Fruit fly (Drosophila melanogaster): ENCODE measurements around the gene CG42818.

CG42818 gene

dm6 chr2L:16251598-16252131, 9.9 kb downstream of the CG42818 start, which contains the start of gene CG46309:
Gene CG46309, minus strand, starts transcription at chr2L:16251788.
- TF ChIP-seq CG33017 (tag; optimal IDR thresholded peaks at IDR 0.05) (peak; percentile 66), CG1620 (GFP tag; optimal IDR thresholded peaks at IDR 0.05) (no peak), Crg-1 (GFP tag; optimal IDR thresholded peaks at IDR 0.05) (peak; percentile 11), Clk (GFP tag; optimal IDR thresholded peaks at IDR 0.05) (no peak), ovo (GFP tag; optimal IDR thresholded peaks at IDR 0.05) (peak; percentile 10), CG5204 (GFP tag; optimal IDR thresholded peaks at IDR 0.05) (peak; percentile 30), kay (GFP tag; ENCODE audit: borderline replicate concordance) (peak; percentile 9), toe (GFP tag; optimal IDR thresholded peaks at IDR 0.05) (peak; percentile 3), pad (GFP tag; optimal IDR thresholded peaks at IDR 0.05) (no peak), cnc (optimal IDR thresholded peaks at IDR 0.05) (no peak), CG7101 (tag; optimal IDR thresholded peaks at IDR 0.05) (peak; percentile 16), CG11617 (GFP tag; optimal IDR thresholded peaks at IDR 0.05) (peak; percentile 9), CG14711 (tag; optimal IDR thresholded peaks at IDR 0.05) (no peak), cic (GFP tag; optimal IDR thresholded peaks at IDR 0.05) (peak; percentile 61), Mnt (GFP tag; optimal IDR thresholded peaks at IDR 0.05) (peak; percentile 43), CG12768 (GFP tag; optimal IDR thresholded peaks at IDR 0.05) (peak; percentile 55), CG7045 (GFP tag; optimal IDR thresholded peaks at IDR 0.05) (peak; percentile 45), tj (GFP tag; optimal IDR thresholded peaks at IDR 0.05) (no peak), bab1 (GFP tag; optimal IDR thresholded peaks at IDR 0.05) (peak; percentile 47), Hr96 (GFP tag; optimal IDR thresholded peaks at IDR 0.05) (no peak)

- TF ChIP-seq tj (GFP tag; optimal IDR thresholded peaks at IDR 0.05) = no peak
- TF ChIP-seq CG33017 (tag; optimal IDR thresholded peaks at IDR 0.05) = no peak
- TF ChIP-seq ovo (GFP tag; optimal IDR thresholded peaks at IDR 0.05) = no peak
- TF ChIP-seq Hr96 (GFP tag; optimal IDR thresholded peaks at IDR 0.05) = no peak
- no peak for TF ChIP-seq pad (GFP tag; optimal IDR thresholded peaks at IDR 0.05)
- no peak for TF ChIP-seq CG1620 (GFP tag; optimal IDR thresholded peaks at IDR 0.05)
- peak; percentile 52 for TF ChIP-seq kay (GFP tag; ENCODE audit: borderline replicate concordance)
- no peak for TF ChIP-seq CG12768 (GFP tag; optimal IDR thresholded peaks at IDR 0.05)
- TF ChIP-seq cic (GFP tag; optimal IDR thresholded peaks at IDR 0.05) = peak; percentile 13
- no peak for TF ChIP-seq toe (GFP tag; optimal IDR thresholded peaks at IDR 0.05)
- no peak for TF ChIP-seq CG7045 (GFP tag; optimal IDR thresholded peaks at IDR 0.05)
- no peak for TF ChIP-seq CG11617 (GFP tag; optimal IDR thresholded peaks at IDR 0.05)
- TF ChIP-seq Crg-1 (GFP tag; optimal IDR thresholded peaks at IDR 0.05) = no peak
Measured at dm6 chr2L:16255232-16256117, 13.7 kb downstream of the CG42818 start.

dm6 chr2L:16256118-16256435, 14.3 kb downstream of the CG42818 start:
- TF ChIP-seq CG5204 (GFP tag; optimal IDR thresholded peaks at IDR 0.05) = no peak
- no peak for TF ChIP-seq pad (GFP tag; optimal IDR thresholded peaks at IDR 0.05)
- peak; percentile 1 for TF ChIP-seq Mnt (GFP tag; optimal IDR thresholded peaks at IDR 0.05)
- TF ChIP-seq kay (GFP tag; ENCODE audit: borderline replicate concordance) = peak; percentile 67

dm6 chr2L:16257227-16258071, 15.7 kb downstream of the CG42818 start, which contains the start of the genes PRL-1 and EndoGI:
Gene PRL-1, minus strand, starts transcription at chr2L:16257606.
Gene EndoGI, plus strand, starts transcription at chr2L:16257688.
- TF ChIP-seq pad (GFP tag; optimal IDR thresholded peaks at IDR 0.05) (peak; percentile 66), CG11617 (GFP tag; optimal IDR thresholded peaks at IDR 0.05) (peak; percentile 95), Clk (GFP tag; optimal IDR thresholded peaks at IDR 0.05) (peak; percentile 65), CG12768 (GFP tag; optimal IDR thresholded peaks at IDR 0.05) (peak; percentile 56), bab1 (GFP tag; optimal IDR thresholded peaks at IDR 0.05) (peak; percentile 96), cnc (optimal IDR thresholded peaks at IDR 0.05) (no peak), CG33017 (tag; optimal IDR thresholded peaks at IDR 0.05) (peak; percentile 94), CG7045 (GFP tag; optimal IDR thresholded peaks at IDR 0.05) (peak; percentile 84), cic (GFP tag; optimal IDR thresholded peaks at IDR 0.05) (peak; percentile 51), CG1620 (GFP tag; optimal IDR thresholded peaks at IDR 0.05) (peak; percentile 20), kay (GFP tag; ENCODE audit: borderline replicate concordance) (peak; percentile 99), Crg-1 (GFP tag; optimal IDR thresholded peaks at IDR 0.05) (no peak), ovo (GFP tag; optimal IDR thresholded peaks at IDR 0.05) (peak; percentile 69), CG5204 (GFP tag; optimal IDR thresholded peaks at IDR 0.05) (no peak), toe (GFP tag; optimal IDR thresholded peaks at IDR 0.05) (no peak), CG14711 (tag; optimal IDR thresholded peaks at IDR 0.05) (peak; percentile 92), tj (GFP tag; optimal IDR thresholded peaks at IDR 0.05) (peak; percentile 65), Mnt (GFP tag; optimal IDR thresholded peaks at IDR 0.05) (peak; percentile 40), Hr96 (GFP tag; optimal IDR thresholded peaks at IDR 0.05) (no peak), CG7101 (tag; optimal IDR thresholded peaks at IDR 0.05) (peak; percentile 94)

dm6 chr2L:16261576-16262217, 20.0 kb downstream of the CG42818 start, which contains the start of the genes twe and CG4935:
Gene twe, minus strand, starts transcription at chr2L:16261877.
Gene CG4935, plus strand, starts transcription at chr2L:16262141.
- TF ChIP-seq ovo (GFP tag; optimal IDR thresholded peaks at IDR 0.05) = no peak
- TF ChIP-seq bab1 (GFP tag; optimal IDR thresholded peaks at IDR 0.05) = peak; percentile 32

Measured in whole organism, adult.